Fruit fly (Drosophila melanogaster): Measurements from ENCODE around the gene Mon1.

dm6 chr2L:4811491-4812058 is 38.9 kb upstream of the Mon1 start:
- TF ChIP-seq insv (optimal IDR thresholded peaks at IDR 0.05): no peak
- TF ChIP-seq Myc (optimal IDR thresholded peaks at IDR 0.05): no peak
- TF ChIP-seq psq (optimal IDR thresholded peaks at IDR 0.05): no peak
- no peak for TF ChIP-seq h (optimal IDR thresholded peaks at IDR 0.05)
- no peak for TF ChIP-seq ttk (optimal IDR thresholded peaks at IDR 0.05)
- no peak for TF ChIP-seq Sin3A (optimal IDR thresholded peaks at IDR 0.05)
